Worm (Caenorhabditis elegans): ENCODE results near the gene Y43F8B.20.

Y43F8B.20 gene

DNA sequence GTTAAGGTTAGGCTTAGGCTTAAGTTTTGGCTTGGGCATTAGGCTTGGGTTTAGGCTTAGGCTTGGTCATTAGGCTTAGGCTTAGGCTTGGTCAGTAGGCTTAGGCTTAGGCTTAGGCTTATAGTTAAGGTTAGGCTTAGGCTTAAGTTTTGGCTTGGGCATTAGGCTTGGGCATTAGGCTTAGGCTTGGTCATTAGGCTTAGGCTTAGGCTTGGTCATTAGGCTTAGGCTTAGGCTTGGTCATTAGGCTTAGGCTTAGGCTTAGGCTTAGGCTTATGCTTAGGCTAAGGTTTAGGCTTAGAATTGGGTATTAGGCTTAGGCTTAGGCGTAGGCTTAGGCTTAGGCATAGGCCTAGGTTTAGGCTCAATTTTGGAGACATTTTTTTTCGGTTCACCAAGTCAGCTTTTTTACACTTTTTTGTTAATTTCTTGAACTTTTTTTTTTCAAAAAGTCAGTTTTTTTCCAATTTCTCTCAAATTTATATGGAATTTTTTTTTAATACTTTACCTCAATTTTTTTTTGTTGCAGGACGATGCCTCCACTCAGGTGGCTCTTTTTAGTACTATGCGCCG is 46.9 kb downstream of the Y43F8B.20 start, which contains the start of gene Y43F8B.3:
Gene Y43F8B.3, plus strand, starts transcription at position 523 of the 573 bp plus-strand sequence.
- TF ChIP-seq unc-39 (tag; optimal IDR thresholded peaks at IDR 0.05) (no peak), mls-2 (tag; optimal IDR thresholded peaks at IDR 0.05) (no peak), blmp-1 (tag; optimal IDR thresholded peaks at IDR 0.05) (no peak), sptf-1 (tag; optimal IDR thresholded peaks at IDR 0.05) (no peak), snpc-4 (tag; optimal IDR thresholded peaks at IDR 0.05) (no peak), lsy-2 (tag; optimal IDR thresholded peaks at IDR 0.05) (no peak), unc-62 (GFP tag; optimal IDR thresholded peaks at IDR 0.05) (no peak), bed-3 (GFP tag; optimal IDR thresholded peaks at IDR 0.05) (no peak), mep-1 (tag; optimal IDR thresholded peaks at IDR 0.05) (no peak), ceh-43 (GFP tag; optimal IDR thresholded peaks at IDR 0.05) (no peak), zip-8 (tag; optimal IDR thresholded peaks at IDR 0.05) (no peak), ceh-83 (GFP tag; optimal IDR thresholded peaks at IDR 0.05) (no peak), lin-13 (tag; optimal IDR thresholded peaks at IDR 0.05) (no peak), nhr-28 (tag; optimal IDR thresholded peaks at IDR 0.05) (no peak), drap-1 (GFP tag; optimal IDR thresholded peaks at IDR 0.05) (no peak), ham-2 (GFP tag; optimal IDR thresholded peaks at IDR 0.05) (no peak), unc-120 (tag; optimal IDR thresholded peaks at IDR 0.05; ENCODE audit: poor library complexity, severe bottlenecking) (no peak), flh-1 (GFP tag; optimal IDR thresholded peaks at IDR 0.05) (no peak)

DNA sequence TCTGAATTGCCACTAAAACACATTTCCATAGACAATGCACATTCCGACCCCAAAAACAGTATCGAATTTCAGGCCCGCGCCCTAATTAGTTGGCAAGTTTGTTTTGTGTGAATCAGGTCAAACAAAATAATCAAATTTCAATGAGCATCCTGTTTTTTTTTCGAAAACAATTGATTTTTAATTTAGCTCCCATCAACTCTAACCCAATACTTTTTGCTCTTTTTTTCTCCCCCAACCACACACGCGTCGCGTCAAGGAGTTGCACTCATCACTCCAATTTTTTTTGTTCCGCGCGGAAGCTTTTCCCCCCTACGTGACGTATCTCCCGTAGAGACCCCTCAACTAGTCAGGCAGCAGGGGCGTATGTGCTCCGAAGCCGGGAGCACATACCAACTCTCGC is 48.2 kb downstream of the Y43F8B.20 start:
- TF ChIP-seq nhr-28 (tag; optimal IDR thresholded peaks at IDR 0.05) (no peak), ceh-43 (GFP tag; optimal IDR thresholded peaks at IDR 0.05) (no peak), ztf-11 (tag; optimal IDR thresholded peaks at IDR 0.05) (no peak), mls-2 (tag; optimal IDR thresholded peaks at IDR 0.05) (no peak), blmp-1 (tag; optimal IDR thresholded peaks at IDR 0.05) (no peak), unc-62 (GFP tag; optimal IDR thresholded peaks at IDR 0.05) (no peak), hlh-1 (tag; optimal IDR thresholded peaks at IDR 0.05) (no peak), bed-3 (GFP tag; optimal IDR thresholded peaks at IDR 0.05) (no peak), drap-1 (GFP tag; optimal IDR thresholded peaks at IDR 0.05) (no peak), ces-1 (GFP tag; optimal IDR thresholded peaks at IDR 0.05) (no peak), ceh-39 (tag; optimal IDR thresholded peaks at IDR 0.05) (no peak), unc-39 (tag; optimal IDR thresholded peaks at IDR 0.05) (no peak), zip-8 (tag; optimal IDR thresholded peaks at IDR 0.05) (no peak), sem-2 (GFP tag; optimal IDR thresholded peaks at IDR 0.05) (no peak)
